Worm (Caenorhabditis elegans): ENCODE measurements around the gene vha-5.

DNA sequence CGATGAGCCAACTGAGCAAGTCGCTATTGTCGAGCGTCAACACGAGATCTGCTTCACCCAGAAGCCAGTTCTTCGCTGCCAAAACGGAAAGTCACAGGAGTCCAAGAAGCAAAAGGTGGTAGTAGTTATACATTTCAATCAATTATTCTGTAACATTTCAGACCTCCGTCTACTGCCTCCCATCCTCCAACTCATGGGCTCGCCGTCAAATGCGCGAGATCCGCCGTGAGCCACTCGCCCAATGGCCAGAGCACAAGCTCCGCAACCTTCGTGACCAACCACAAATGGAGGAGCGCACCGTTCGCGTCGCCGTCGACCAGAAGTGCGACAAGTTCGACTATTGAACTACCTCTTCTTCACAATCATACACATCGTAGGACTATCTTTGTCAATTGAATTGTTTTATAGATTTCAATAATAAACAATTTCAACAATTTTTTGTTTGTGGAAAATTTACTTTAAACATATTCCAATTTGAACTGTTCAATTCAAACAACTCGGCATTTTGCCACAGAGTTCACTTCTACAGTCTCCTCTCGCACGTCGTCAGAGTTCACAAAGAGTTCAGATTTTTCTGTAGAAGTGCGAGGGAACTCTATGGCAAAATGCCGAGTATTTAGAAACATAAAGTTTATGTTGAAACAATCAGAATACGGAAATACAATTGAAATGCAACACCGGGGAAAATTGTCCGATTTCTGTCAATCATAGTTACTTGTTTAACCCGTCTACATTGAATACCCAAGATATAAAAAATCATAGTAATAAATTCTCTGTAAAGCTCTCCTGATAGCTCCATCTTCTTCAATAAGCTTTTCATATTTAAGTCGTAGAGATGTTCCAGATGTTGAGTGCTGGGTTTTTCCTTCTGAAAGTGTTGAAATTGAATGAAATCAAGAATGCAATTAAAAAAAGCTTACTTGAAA lies 37.5 kb upstream of the vha-5 start:
- no peak for TF ChIP-seq mep-1 (tag; optimal IDR thresholded peaks at IDR 0.05)
- TF ChIP-seq ama-1 (optimal IDR thresholded peaks at IDR 0.05), result no peak
- no peak for TF ChIP-seq F16B12.6 (tag; optimal IDR thresholded peaks at IDR 0.05)
- TF ChIP-seq unc-86 (tag; optimal IDR thresholded peaks at IDR 0.05), result no peak
- no peak for TF ChIP-seq nhr-237 (tag; optimal IDR thresholded peaks at IDR 0.05)
- TF ChIP-seq nhr-28 (tag; optimal IDR thresholded peaks at IDR 0.05), result no peak
- TF ChIP-seq unc-98 (GFP tag; IDR thresholded peaks at IDR 0.05), result no peak
- TF ChIP-seq tbx-2 (tag; optimal IDR thresholded peaks at IDR 0.05), result no peak

Measured in whole organism, L1 larva.